Fruit fly (Drosophila melanogaster) S2 (cell line): Measurements from ENCODE around the gene CG4098.
"Not testable (repeated sequence)": the region's sequence is repeated elsewhere in the genome, so short reads cannot be mapped to it uniquely, and the experiment has no call there.

ENCODE experiments used
- CG8478 ChIP-seq: fragments of >200 bp; optimal IDR thresholded peaks from 2 replicates; lab custom pipeline; 2018
- CTCF ChIP-seq, 2 experiments: fragments of >200 bp; optimal IDR thresholded peaks; 2 replicates each; lab custom pipeline; 2018

Gene CG4098

dm6 chr3L:16586989-16587388 is 22.2 kb downstream of the CG4098 start, which contains the start of the genes Syx8 and CG32163:
TSS of gene Syx8 (minus strand) at chr3L:16587057.
TSS of gene CG32163 (plus strand) at chr3L:16587157.
- no peak for TF ChIP-seq CG8478
- TF ChIP-seq CTCF (optimal IDR thresholded peaks at IDR 0.05; lab: Kevin White, UChicago) = no peak

dm6 chr3L:16584074-16584578 is 25.0 kb downstream of the CG4098 start, which contains the start of gene UQCR-C2:
TSS of gene UQCR-C2 (plus strand) at chr3L:16584124.
- TF ChIP-seq CG8478 = no peak
- peak in 1 of 2 experiments; percentile 44 for TF ChIP-seq CTCF (optimal IDR thresholded peaks at IDR 0.05; lab: Kevin White, UChicago)

dm6 chr3L:16582678-16583315 is 26.4 kb downstream of the CG4098 start, which contains the start of gene Rpn12:
TSS of gene Rpn12 (plus strand) at chr3L:16583028.
- TF ChIP-seq CG8478 = no peak
- no peak for TF ChIP-seq CTCF (optimal IDR thresholded peaks at IDR 0.05; lab: Kevin White, UChicago)

- no peak for TF ChIP-seq CTCF (optimal IDR thresholded peaks at IDR 0.05; lab: Kevin White, UChicago)
Observed at dm6 chr3L:16581201-16581705, 27.9 kb downstream of the CG4098 start, which contains the start of gene Smn. TSS of gene Smn (minus strand) at chr3L:16581547.

- TF ChIP-seq CTCF (optimal IDR thresholded peaks at IDR 0.05; lab: Kevin White, UChicago) (no peak), CG8478 (no peak)
Observed at dm6 chr3L:16580049-16580448, 29.1 kb downstream of the CG4098 start, which contains the start of gene nxf2. TSS of gene nxf2 (minus strand) at chr3L:16580306.

- TF ChIP-seq CTCF (optimal IDR thresholded peaks at IDR 0.05; lab: Kevin White, UChicago) = peak in 1 of 2 experiments; percentile 7
- TF ChIP-seq CG8478 = no peak
Observed at dm6 chr3L:16574307-16574946, 34.7 kb downstream of the CG4098 start, which contains the start of gene mbf1. TSS of gene mbf1 (plus strand) at chr3L:16574436.

- TF ChIP-seq CTCF (optimal IDR thresholded peaks at IDR 0.05; lab: Kevin White, UChicago); CG8478: not testable (repeated sequence)
Observed at dm6 chr3L:16573234-16573633, 35.9 kb downstream of the CG4098 start, which contains the start of gene Mipp1. TSS of gene Mipp1 (minus strand) at chr3L:16573334.

- TF ChIP-seq CTCF (optimal IDR thresholded peaks at IDR 0.05; lab: Kevin White, UChicago) (no peak), CG8478 (no peak)
Observed at dm6 chr3L:16572208-16572607, 36.9 kb downstream of the CG4098 start.

dm6 chr3L:16571739-16572063 is 37.4 kb downstream of the CG4098 start:
- TF ChIP-seq CG8478 (no peak), CTCF (optimal IDR thresholded peaks at IDR 0.05; lab: Kevin White, UChicago) (no peak)

- no peak for TF ChIP-seq CTCF (optimal IDR thresholded peaks at IDR 0.05; lab: Kevin White, UChicago)
- no peak for TF ChIP-seq CG8478
Observed at dm6 chr3L:16571014-16571738, 38.0 kb downstream of the CG4098 start.

dm6 chr3L:16569456-16569855 is 39.7 kb downstream of the CG4098 start:
- TF ChIP-seq CTCF (optimal IDR thresholded peaks at IDR 0.05; lab: Kevin White, UChicago) (no peak), CG8478 (no peak)

- TF ChIP-seq CG8478 (no peak), CTCF (optimal IDR thresholded peaks at IDR 0.05; lab: Kevin White, UChicago) (no peak)
Observed at dm6 chr3L:16567495-16567894, 41.7 kb downstream of the CG4098 start.

dm6 chr3L:16566700-16567221 is 42.4 kb downstream of the CG4098 start, which contains the start of gene UQCR-6.4L:
TSS of gene UQCR-6.4L (plus strand) at chr3L:16566750.
- TF ChIP-seq CTCF (optimal IDR thresholded peaks at IDR 0.05; lab: Kevin White, UChicago) = no peak
- TF ChIP-seq CG8478 = no peak

dm6 chr3L:16566093-16566492 is 43.1 kb downstream of the CG4098 start:
- TF ChIP-seq CTCF (optimal IDR thresholded peaks at IDR 0.05; lab: Kevin White, UChicago) = no peak
- no peak for TF ChIP-seq CG8478

- peak; percentile 86 to 92 for TF ChIP-seq CTCF (optimal IDR thresholded peaks at IDR 0.05; lab: Kevin White, UChicago)
- no peak for TF ChIP-seq CG8478
Observed at dm6 chr3L:16563361-16563760, 45.8 kb downstream of the CG4098 start.
